Worm (Caenorhabditis elegans): ENCODE results near the gene mrpl-21.

DNA sequence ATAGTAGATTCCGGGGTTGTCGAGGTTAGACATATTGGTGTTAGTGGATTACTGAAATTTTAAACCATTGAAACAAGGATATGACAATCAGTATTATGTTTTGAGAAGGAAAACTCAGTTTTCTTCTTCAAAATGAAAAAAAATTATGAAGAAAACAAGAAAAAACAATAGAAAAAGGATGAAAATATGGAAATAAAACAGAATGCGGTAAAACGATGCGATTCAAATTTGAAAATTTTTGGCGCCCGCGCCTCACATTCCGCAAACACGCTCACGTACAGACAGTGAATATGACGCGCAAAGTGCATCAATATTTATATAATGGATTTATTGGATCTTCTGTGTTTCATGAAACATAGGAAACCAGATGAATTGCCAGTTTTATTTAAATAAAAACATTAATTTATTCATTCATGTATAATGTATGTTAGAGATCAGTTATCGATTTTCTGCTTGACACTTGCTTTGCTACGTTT lies 47.9 kb upstream of the mrpl-21 start, which contains the start of gene mcm-5:
- TF ChIP-seq hmg-4 (GFP tag; optimal IDR thresholded peaks at IDR 0.05) = no peak
- no peak for TF ChIP-seq ceh-36 (tag; optimal IDR thresholded peaks at IDR 0.05)
- no peak for TF ChIP-seq ets-7 (tag; optimal IDR thresholded peaks at IDR 0.05)
- no peak for TF ChIP-seq tbx-37 (GFP tag; conservative IDR thresholded peaks at IDR 0.05)
- no peak for TF ChIP-seq ama-1 (optimal IDR thresholded peaks at IDR 0.05)
- no peak for TF ChIP-seq F13C5.2 (tag; optimal IDR thresholded peaks at IDR 0.05)
- no peak for TF ChIP-seq tbx-11 (GFP tag; IDR thresholded peaks at IDR 0.05)
- TF ChIP-seq aly-1 (tag; optimal IDR thresholded peaks at IDR 0.05) = no peak
- no peak for TF ChIP-seq ceh-13 (GFP tag; optimal IDR thresholded peaks at IDR 0.05)
- TF ChIP-seq flt-1 (GFP tag; IDR thresholded peaks at IDR 0.05) = no peak
- no peak for TF ChIP-seq sea-1 (GFP tag; conservative IDR thresholded peaks at IDR 0.05)
- no peak for TF ChIP-seq B0310.2 (tag; optimal IDR thresholded peaks at IDR 0.05)

Data from whole organism, early embryonic.